Worm (Caenorhabditis elegans) whole organism, young adult: ENCODE measurements around the gene myrf-1.

Experiments
- B0019.2 ChIP-seq: fragments of 200-800 bp; sonication (Bioruptor generic); conservative IDR thresholded peaks from 2 replicates; pipeline ENCODE4 v1.3.6; 2022; ENCODE audit warnings: missing genetic modification reagents, missing genetic modification characterization, missing compliant biosample characterization
- B0336.3 ChIP-seq: fragments of 200-800 bp; sonication (Bioruptor generic); IDR thresholded peaks from 2 replicates; pipeline ENCODE4 v1.3.6; 2022; ENCODE audit warnings: missing genetic modification characterization, missing compliant biosample characterization
- D2030.7 ChIP-seq: fragments of 200-800 bp; sonication (Bioruptor generic); IDR thresholded peaks from 2 replicates; pipeline ENCODE4 v1.3.6; 2022; ENCODE audit warnings: missing genetic modification reagents, missing genetic modification characterization, missing compliant biosample characterization
- F33H1.4 ChIP-seq: fragments of 200-800 bp; sonication (Bioruptor generic); IDR thresholded peaks from 2 replicates; pipeline ENCODE4 v1.3.6; 2022; ENCODE audit warnings: missing genetic modification reagents, missing genetic modification characterization, missing compliant biosample characterization
- F55B11.4 ChIP-seq: sonication (generic microtip); optimal IDR thresholded peaks from 2 replicates; lab custom pipeline; 2016; ENCODE audit warnings: missing compliant biosample characterization, missing genetic modification characterization, borderline replicate concordance; ENCODE audit not compliant: insufficient read depth
- K12H6.12 ChIP-seq: fragments of 200-800 bp; sonication (Bioruptor generic); optimal IDR thresholded peaks from 2 replicates; lab custom pipeline; 2018; ENCODE audit warnings: mild to moderate bottlenecking, missing genetic modification characterization, missing compliant biosample characterization
- Y67H2A.10 ChIP-seq: fragments of 200-800 bp; sonication (Bioruptor generic); conservative IDR thresholded peaks from 2 replicates; pipeline ENCODE4 v1.3.6; 2022; ENCODE audit warnings: missing genetic modification reagents, missing genetic modification characterization, missing compliant biosample characterization
- Y79H2A.3 ChIP-seq: fragments of 200-800 bp; sonication (Bioruptor generic); conservative IDR thresholded peaks from 2 replicates; pipeline ENCODE4 v1.3.6; 2022; ENCODE audit warnings: missing genetic modification reagents, missing genetic modification characterization, missing compliant biosample characterization
- ZK185.1 ChIP-seq: sonication (generic microtip); optimal IDR thresholded peaks from 2 replicates; lab custom pipeline; 2016; ENCODE audit warnings: mild to moderate bottlenecking, missing genetic modification characterization, missing compliant biosample characterization; ENCODE audit not compliant: poor library complexity, severe bottlenecking
- aptf-3 ChIP-seq: fragments of 200-800 bp; sonication (Bioruptor generic); IDR thresholded peaks from 2 replicates; pipeline ENCODE4 v1.3.6; 2022; ENCODE audit warnings: missing genetic modification characterization, missing compliant biosample characterization
- atf-7 ChIP-seq: sonication (generic microtip); optimal IDR thresholded peaks from 2 replicates; lab custom pipeline; 2017; ENCODE audit warnings: mild to moderate bottlenecking, missing genetic modification characterization, missing compliant biosample characterization
- bed-1 ChIP-seq: fragments of 200-800 bp; sonication (Bioruptor generic); IDR thresholded peaks from 2 replicates; pipeline ENCODE4 v1.3.6; 2022; ENCODE audit warnings: missing genetic modification reagents, missing genetic modification characterization, missing compliant biosample characterization
- bed-2 ChIP-seq: fragments of 200-800 bp; sonication (Bioruptor generic); IDR thresholded peaks from 2 replicates; pipeline ENCODE4 v1.3.6; 2022; ENCODE audit warnings: missing genetic modification reagents, missing genetic modification characterization, missing compliant biosample characterization
- cebp-2 ChIP-seq: fragments of 200-800 bp; sonication (Bioruptor generic); IDR thresholded peaks from 2 replicates; pipeline ENCODE4 v1.3.6; 2022; ENCODE audit warnings: missing genetic modification characterization, missing compliant biosample characterization
- ceh-100 ChIP-seq: fragments of 200-800 bp; sonication (Bioruptor generic); IDR thresholded peaks from 2 replicates; pipeline ENCODE4 v1.3.6; 2022; ENCODE audit warnings: missing genetic modification reagents, missing genetic modification characterization, missing compliant biosample characterization
- ceh-40 ChIP-seq: fragments of 200-800 bp; sonication (Bioruptor generic); IDR thresholded peaks from 2 replicates; pipeline ENCODE4 v1.3.6; 2022; ENCODE audit warnings: missing genetic modification characterization, missing compliant biosample characterization
- ceh-79 ChIP-seq: sonication (generic microtip); optimal IDR thresholded peaks from 2 replicates; lab custom pipeline; 2017; ENCODE audit warnings: mild to moderate bottlenecking, missing genetic modification characterization, missing compliant biosample characterization
- efl-1 ChIP-seq: fragments of 150-350 bp; optimal IDR thresholded peaks from 2 replicates; lab custom pipeline; 2014; ENCODE audit warnings: missing biosample characterization, missing genetic modification reagents, missing genetic modification characterization
- egrh-3 ChIP-seq: fragments of 200-800 bp; sonication (Bioruptor generic); IDR thresholded peaks from 2 replicates; pipeline ENCODE4 v1.3.6; 2022; ENCODE audit warnings: missing genetic modification reagents, missing genetic modification characterization, missing compliant biosample characterization
- ekl-4 ChIP-seq: fragments of 200-800 bp; sonication (Bioruptor generic); IDR thresholded peaks from 2 replicates; pipeline ENCODE4 v1.3.6; 2022; ENCODE audit warnings: missing genetic modification reagents, missing genetic modification characterization, missing compliant biosample characterization
- ets-4 ChIP-seq: fragments of 200-800 bp; sonication (Bioruptor generic); optimal IDR thresholded peaks from 2 replicates; lab custom pipeline; 2018; ENCODE audit warnings: mild to moderate bottlenecking, missing genetic modification characterization, missing compliant biosample characterization
- fkh-3 ChIP-seq: sonication (generic microtip); optimal IDR thresholded peaks from 2 replicates; lab custom pipeline; 2016; ENCODE audit warnings: mild to moderate bottlenecking, missing genetic modification characterization, missing compliant biosample characterization
- gei-17 ChIP-seq: fragments of 200-800 bp; sonication (Bioruptor generic); optimal IDR thresholded peaks from 2 replicates; lab custom pipeline; 2018; ENCODE audit warnings: mild to moderate bottlenecking, missing genetic modification characterization, missing compliant biosample characterization
- hmg-1.2 ChIP-seq: fragments of 200-800 bp; sonication (Bioruptor generic); IDR thresholded peaks from 2 replicates; pipeline ENCODE4 v1.3.6; 2022; ENCODE audit warnings: missing genetic modification reagents, missing genetic modification characterization, missing compliant biosample characterization
- let-526 ChIP-seq: fragments of 200-800 bp; sonication (Bioruptor generic); IDR thresholded peaks from 2 replicates; pipeline ENCODE4 v1.3.6; 2022; ENCODE audit warnings: missing genetic modification reagents, missing genetic modification characterization, missing compliant biosample characterization
- lin-35 ChIP-seq, 3 experiments: fragments of 150-350 bp in 2 of 3; sonication (generic microtip) in 1 of 3; optimal IDR thresholded peaks; 2 replicates each; lab custom pipeline; 2014 to 2018; ENCODE audit warnings: missing biosample characterization in 3 of 3, missing genetic modification characterization in 3 of 3, missing genetic modification reagents in 3 of 3
- lin-40 ChIP-seq: sonication (generic microtip); optimal IDR thresholded peaks from 2 replicates; lab custom pipeline; 2016; ENCODE audit warnings: missing genetic modification characterization, mild to moderate bottlenecking, missing compliant biosample characterization, missing genotype, missing genetic modification reagents
- lir-1 ChIP-seq: fragments of 200-800 bp; sonication (Bioruptor generic); conservative IDR thresholded peaks from 2 replicates; pipeline ENCODE4 v1.3.6; 2022; ENCODE audit warnings: missing genetic modification reagents, missing genetic modification characterization, missing compliant biosample characterization
- lsl-1 ChIP-seq: fragments of 200-800 bp; sonication (Bioruptor generic); optimal IDR thresholded peaks from 2 replicates; lab custom pipeline; 2018; ENCODE audit warnings: mild to moderate bottlenecking, missing genetic modification characterization, moderate library complexity, missing compliant biosample characterization
- rec-8 ChIP-seq, 2 experiments: sonication (generic microtip); optimal IDR thresholded peaks; 2 replicates each; lab custom pipeline; 2016; ENCODE audit warnings: mild to moderate bottlenecking in 2 of 2, missing genetic modification characterization in 2 of 2, missing genetic modification reagents in 2 of 2, missing genotype in 2 of 2, missing biosample characterization in 1 of 2, missing compliant biosample characterization in 1 of 2, moderate library complexity in 1 of 2
- snpc-1.3 ChIP-seq: sonication (generic microtip); optimal IDR thresholded peaks from 2 replicates; lab custom pipeline; 2017; ENCODE audit warnings: missing genetic modification characterization, mild to moderate bottlenecking, missing compliant biosample characterization, antibody characterized with exemption, moderate library complexity, missing genotype, missing genetic modification reagents; ENCODE audit not compliant: insufficient read depth
- snpc-3.4 ChIP-seq: sonication (generic microtip); optimal IDR thresholded peaks from 2 replicates; lab custom pipeline; 2017; ENCODE audit warnings: missing genetic modification characterization, mild to moderate bottlenecking, missing compliant biosample characterization, antibody characterized with exemption, moderate library complexity, missing genotype, missing genetic modification reagents
- sptf-2 ChIP-seq: fragments of 200-800 bp; sonication (Bioruptor generic); optimal IDR thresholded peaks from 2 replicates; lab custom pipeline; 2018; ENCODE audit warnings: mild to moderate bottlenecking, missing genetic modification characterization, missing compliant biosample characterization
- unc-130 ChIP-seq: sonication (generic microtip); optimal IDR thresholded peaks from 2 replicates; lab custom pipeline; 2016; ENCODE audit warnings: missing genetic modification reagents, missing genetic modification characterization, missing compliant biosample characterization
- unc-62 ChIP-seq: fragments of 150-350 bp; optimal IDR thresholded peaks from 2 replicates; lab custom pipeline; 2014; ENCODE audit warnings: missing biosample characterization, missing genetic modification reagents, missing genetic modification characterization

Gene myrf-1

DNA sequence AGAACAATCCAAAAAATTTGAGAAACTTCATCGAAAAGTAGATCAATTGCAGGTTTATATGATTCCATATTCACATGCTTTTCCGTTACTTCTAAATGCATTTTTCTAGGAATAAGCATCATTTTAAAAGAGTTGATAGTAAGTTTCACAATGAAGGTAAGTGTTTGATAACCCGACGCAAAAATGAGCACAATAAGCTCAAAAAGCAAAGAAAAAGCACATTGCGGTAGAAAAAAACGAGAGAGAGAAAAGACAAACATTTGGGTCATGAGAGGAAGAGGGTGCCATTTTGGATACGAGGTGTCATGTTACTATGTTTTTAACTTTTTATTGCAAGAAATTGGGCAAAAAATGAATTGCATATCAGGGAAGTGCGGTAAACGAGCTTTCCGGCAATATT, 22.0 kb upstream of the myrf-1 start, which contains the start of gene F59B10.6:
Gene F59B10.6, minus strand, starts transcription at position 101 of the 400 bp plus-strand sequence.
- no peak for TF ChIP-seq unc-130 (GFP tag; lab: Kevin White, UChicago)
- TF ChIP-seq B0336.3 (GFP tag; lab: Robert Waterston, UW): no peak
- no peak for TF ChIP-seq K12H6.12 (tag; lab: Kevin White, UChicago)
- no peak for TF ChIP-seq B0019.2 (GFP tag; lab: Robert Waterston, UW)
- no peak for TF ChIP-seq gei-17
- no peak for TF ChIP-seq lsl-1
- no peak for TF ChIP-seq ets-4 (GFP tag; lab: Kevin White, UChicago)
- no peak for TF ChIP-seq ZK185.1 (tag; lab: Kevin White, UChicago)
- TF ChIP-seq Y79H2A.3: no peak
- TF ChIP-seq snpc-1.3: no peak
- no peak for TF ChIP-seq bed-1
- TF ChIP-seq Y67H2A.10 (GFP tag; lab: Robert Waterston, UW): no peak
- TF ChIP-seq let-526: no peak
- TF ChIP-seq F55B11.4 (tag; lab: Kevin White, UChicago): no peak

ce11 chrII:10523583-10523982, 21.2 kb upstream of the myrf-1 start, which contains the start of gene F59B10.5:
Gene F59B10.5, minus strand, starts transcription at chrII:10523683.
- TF ChIP-seq ceh-100 (GFP tag; lab: Robert Waterston, UW) (no peak), lir-1 (GFP tag; lab: Robert Waterston, UW) (no peak), fkh-3 (tag; lab: Kevin White, UChicago) (no peak), lin-40 (tag; lab: Kevin White, UChicago) (no peak), ceh-40 (GFP tag; lab: Robert Waterston, UW) (no peak), ZK185.1 (tag; lab: Kevin White, UChicago) (no peak), sptf-2 (no peak), snpc-3.4 (tag; lab: Kevin White, UChicago) (no peak)

DNA sequence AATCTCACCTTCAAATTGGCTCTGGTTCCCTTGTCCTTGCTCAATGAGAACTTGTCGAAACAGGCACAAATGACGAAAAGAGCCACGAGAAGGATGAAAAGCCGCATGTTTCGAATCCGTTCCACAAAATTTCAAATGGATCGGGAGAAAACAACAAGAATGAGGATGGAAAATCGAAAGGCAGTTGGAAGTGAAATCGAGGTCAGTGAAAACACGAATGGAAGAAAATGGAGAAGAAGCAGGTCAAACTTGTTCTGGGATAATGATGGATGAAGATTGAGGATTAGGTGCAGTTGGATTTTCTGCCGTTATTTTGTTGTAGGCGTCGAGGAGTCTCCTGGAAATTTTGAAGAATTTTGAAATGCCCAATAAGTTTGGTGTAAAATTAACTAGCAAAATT, 20.7 kb upstream of the myrf-1 start:
- TF ChIP-seq egrh-3 (GFP tag; lab: Robert Waterston, UW) (no peak), lin-35 (GFP tag; optimal IDR thresholded peaks at IDR 0.05; lab: Kevin White, UChicago) (no peak), ceh-79 (tag; lab: Kevin White, UChicago) (no peak), hmg-1.2 (GFP tag; lab: Robert Waterston, UW) (no peak), unc-62 (GFP tag; lab: Kevin White, UChicago) (no peak), efl-1 (GFP tag; lab: Kevin White, UChicago) (no peak), F33H1.4 (GFP tag; lab: Robert Waterston, UW) (no peak), ekl-4 (GFP tag; lab: Robert Waterston, UW) (no peak), bed-2 (GFP tag; lab: Robert Waterston, UW) (no peak), D2030.7 (no peak), cebp-2 (GFP tag; lab: Robert Waterston, UW) (no peak), lir-1 (GFP tag; lab: Robert Waterston, UW) (no peak), atf-7 (tag; lab: Kevin White, UChicago) (no peak), aptf-3 (GFP tag; lab: Robert Waterston, UW) (no peak), rec-8 (tag; optimal IDR thresholded peaks at IDR 0.05; lab: Kevin White, UChicago) (no peak)
